Worm (Caenorhabditis elegans) whole organism, young adult: ENCODE measurements around the gene ZK813.7.
A peak's percentile ranks its signal among the peaks of the same experiment; 100 is the strongest.

ENCODE experiments used
- B0019.2 ChIP-seq: fragments of 200-800 bp; sonication (Bioruptor generic); conservative IDR thresholded peaks from 2 replicates; pipeline ENCODE4 v1.3.6; 2022; ENCODE audit warnings: missing genetic modification reagents, missing genetic modification characterization, missing compliant biosample characterization
- C06A6.2 ChIP-seq: fragments of 200-800 bp; sonication (Bioruptor generic); conservative IDR thresholded peaks from 2 replicates; pipeline ENCODE4 v1.3.6; 2022; ENCODE audit warnings: missing genetic modification characterization, missing compliant biosample characterization
- C17E4.6 ChIP-seq: fragments of 200-800 bp; sonication (Bioruptor generic); IDR thresholded peaks from 2 replicates; pipeline ENCODE4 v1.3.6; 2022; ENCODE audit warnings: missing genetic modification reagents, missing genetic modification characterization, missing compliant biosample characterization
- F57A8.1 ChIP-seq: fragments of 200-800 bp; sonication (Bioruptor generic); optimal IDR thresholded peaks from 2 replicates; lab custom pipeline; 2018; ENCODE audit warnings: mild to moderate bottlenecking, missing genetic modification characterization, moderate library complexity, missing compliant biosample characterization
- F57C9.4 ChIP-seq: sonication (generic microtip); optimal IDR thresholded peaks from 2 replicates; lab custom pipeline; 2017; ENCODE audit warnings: mild to moderate bottlenecking, missing genetic modification characterization, missing compliant biosample characterization
- Y53F4B.3 ChIP-seq: fragments of 200-800 bp; sonication (Bioruptor generic); IDR thresholded peaks from 2 replicates; pipeline ENCODE4 v1.3.6; 2022; ENCODE audit warnings: missing genetic modification reagents, missing genetic modification characterization, missing compliant biosample characterization
- Y53G8AR.9 ChIP-seq: fragments of 200-800 bp; sonication (Bioruptor generic); conservative IDR thresholded peaks from 2 replicates; pipeline ENCODE4 v1.3.6; 2022; ENCODE audit warnings: missing genetic modification reagents, missing genetic modification characterization, missing compliant biosample characterization
- Y56A3A.18 ChIP-seq: fragments of 200-800 bp; sonication (Bioruptor generic); IDR thresholded peaks from 2 replicates; pipeline ENCODE4 v1.3.6; 2022; ENCODE audit warnings: missing genetic modification reagents, missing genetic modification characterization, missing compliant biosample characterization
- Y95B8A.8 ChIP-seq: fragments of 200-800 bp; sonication (Bioruptor generic); IDR thresholded peaks from 2 replicates; pipeline ENCODE4 v1.3.6; 2022; ENCODE audit warnings: missing genetic modification reagents, missing genetic modification characterization, missing compliant biosample characterization
- aptf-2 ChIP-seq: fragments of 200-800 bp; sonication (Bioruptor generic); conservative IDR thresholded peaks from 2 replicates; pipeline ENCODE4 v1.3.6; 2022; ENCODE audit warnings: missing genetic modification reagents, missing genetic modification characterization, missing compliant biosample characterization
- ceh-91 ChIP-seq: fragments of 200-800 bp; sonication (Bioruptor generic); IDR thresholded peaks from 2 replicates; pipeline ENCODE4 v1.3.6; 2022; ENCODE audit warnings: missing genetic modification reagents, missing genetic modification characterization, missing compliant biosample characterization
- die-1 ChIP-seq: sonication (generic microtip); optimal IDR thresholded peaks from 2 replicates; lab custom pipeline; 2016; ENCODE audit warnings: missing genotype, mild to moderate bottlenecking, missing genetic modification characterization, missing compliant biosample characterization
- dpff-1 ChIP-seq: sonication (generic microtip); optimal IDR thresholded peaks from 2 replicates; lab custom pipeline; 2017; ENCODE audit warnings: mild to moderate bottlenecking, missing genetic modification characterization, missing compliant biosample characterization
- egl-44 ChIP-seq: fragments of 200-800 bp; sonication (Bioruptor generic); IDR thresholded peaks from 2 replicates; pipeline ENCODE4 v1.3.6; 2022; ENCODE audit warnings: missing genetic modification reagents, missing genetic modification characterization, missing compliant biosample characterization
- lag-1 ChIP-seq: fragments of 200-800 bp; sonication (Bioruptor generic); IDR thresholded peaks from 2 replicates; pipeline ENCODE4 v1.3.6; 2022; ENCODE audit warnings: missing genetic modification reagents, missing genetic modification characterization, missing compliant biosample characterization
- let-526 ChIP-seq: fragments of 200-800 bp; sonication (Bioruptor generic); IDR thresholded peaks from 2 replicates; pipeline ENCODE4 v1.3.6; 2022; ENCODE audit warnings: missing genetic modification reagents, missing genetic modification characterization, missing compliant biosample characterization
- lin-26 ChIP-seq: fragments of 200-800 bp; sonication (Bioruptor generic); IDR thresholded peaks from 2 replicates; pipeline ENCODE4 v1.3.6; 2022; ENCODE audit warnings: missing genetic modification reagents, missing genetic modification characterization, missing compliant biosample characterization
- lin-54 ChIP-seq: fragments of 200-800 bp; sonication (Bioruptor generic); optimal IDR thresholded peaks from 2 replicates; lab custom pipeline; 2018; ENCODE audit warnings: mild to moderate bottlenecking, missing genetic modification characterization, missing compliant biosample characterization
- lir-1 ChIP-seq: fragments of 200-800 bp; sonication (Bioruptor generic); conservative IDR thresholded peaks from 2 replicates; pipeline ENCODE4 v1.3.6; 2022; ENCODE audit warnings: missing genetic modification reagents, missing genetic modification characterization, missing compliant biosample characterization
- lsl-1 ChIP-seq: fragments of 200-800 bp; sonication (Bioruptor generic); optimal IDR thresholded peaks from 2 replicates; lab custom pipeline; 2018; ENCODE audit warnings: mild to moderate bottlenecking, missing genetic modification characterization, moderate library complexity, missing compliant biosample characterization
- lsy-27 ChIP-seq: sonication (generic microtip); optimal IDR thresholded peaks from 2 replicates; lab custom pipeline; 2017; ENCODE audit warnings: missing genetic modification characterization, mild to moderate bottlenecking, missing compliant biosample characterization, antibody characterized with exemption, missing genotype, borderline replicate concordance; ENCODE audit not compliant: insufficient read depth
- madf-3 ChIP-seq: fragments of 200-800 bp; sonication (Bioruptor generic); IDR thresholded peaks from 2 replicates; pipeline ENCODE4 v1.3.6; 2022; ENCODE audit warnings: missing genetic modification reagents, missing genetic modification characterization, missing compliant biosample characterization
- madf-6 ChIP-seq: fragments of 200-800 bp; sonication (Bioruptor generic); IDR thresholded peaks from 2 replicates; pipeline ENCODE4 v1.3.6; 2022; ENCODE audit warnings: missing genetic modification reagents, missing genetic modification characterization, missing compliant biosample characterization
- mes-4 ChIP-seq: sonication (generic microtip); optimal IDR thresholded peaks from 2 replicates; lab custom pipeline; 2016; ENCODE audit warnings: missing genotype, missing genetic modification characterization, missing compliant biosample characterization
- nhr-80 ChIP-seq: sonication (generic microtip); optimal IDR thresholded peaks from 2 replicates; lab custom pipeline; 2016; ENCODE audit warnings: missing genetic modification characterization, missing compliant biosample characterization
- pbrm-1 ChIP-seq: fragments of 200-800 bp; sonication (Bioruptor generic); IDR thresholded peaks from 2 replicates; pipeline ENCODE4 v1.3.6; 2022; ENCODE audit warnings: missing genetic modification reagents, missing genetic modification characterization, missing compliant biosample characterization
- rcor-1 ChIP-seq: fragments of 200-800 bp; sonication (Bioruptor generic); IDR thresholded peaks from 2 replicates; pipeline ENCODE4 v1.3.6; 2022; ENCODE audit warnings: missing genetic modification reagents, missing genetic modification characterization, missing compliant biosample characterization
- rpc-1 ChIP-seq, 2 experiments: fragments of 150-350 bp in 1 of 2; sonication (generic microtip) in 1 of 2; optimal IDR thresholded peaks; 2 replicates each; lab custom pipeline; 2014 to 2018; ENCODE audit warnings: missing biosample characterization in 1 of 2, missing genetic modification characterization in 1 of 2, missing genetic modification reagents in 1 of 2, missing genotype in 1 of 2
- snpc-1.1 ChIP-seq: sonication (generic microtip); optimal IDR thresholded peaks from 2 replicates; lab custom pipeline; 2017; ENCODE audit warnings: missing genetic modification characterization, mild to moderate bottlenecking, missing compliant biosample characterization, antibody characterized with exemption, moderate library complexity, missing genotype, missing genetic modification reagents; ENCODE audit not compliant: insufficient read depth
- somi-1 ChIP-seq: fragments of 200-800 bp; sonication (Bioruptor generic); optimal IDR thresholded peaks from 2 replicates; lab custom pipeline; 2018; ENCODE audit warnings: mild to moderate bottlenecking, missing genetic modification characterization, missing compliant biosample characterization
- tbp1 ChIP-seq: fragments of 200-800 bp; sonication (Bioruptor generic); optimal IDR thresholded peaks from 2 replicates; lab custom pipeline; 2018; ENCODE audit warnings: mild to moderate bottlenecking, missing genetic modification characterization, missing compliant biosample characterization
- zfh-2 ChIP-seq: fragments of 200-800 bp; sonication (Bioruptor generic); conservative IDR thresholded peaks from 2 replicates; pipeline ENCODE4 v1.3.6; 2022; ENCODE audit warnings: missing genetic modification reagents, missing genetic modification characterization, missing compliant biosample characterization
- ztf-26 ChIP-seq: sonication (generic microtip); optimal IDR thresholded peaks from 2 replicates; lab custom pipeline; 2017; ENCODE audit warnings: missing genetic modification characterization, missing compliant biosample characterization
- ztf-28 ChIP-seq: fragments of 200-800 bp; sonication (Bioruptor generic); IDR thresholded peaks from 2 replicates; pipeline ENCODE4 v1.3.6; 2022; ENCODE audit warnings: missing genetic modification reagents, missing genetic modification characterization, missing compliant biosample characterization
- ztf-3 ChIP-seq: fragments of 200-800 bp; sonication (Bioruptor generic); optimal IDR thresholded peaks from 2 replicates; lab custom pipeline; 2018; ENCODE audit warnings: mild to moderate bottlenecking, missing genetic modification characterization, missing compliant biosample characterization

Gene ZK813.7

DNA sequence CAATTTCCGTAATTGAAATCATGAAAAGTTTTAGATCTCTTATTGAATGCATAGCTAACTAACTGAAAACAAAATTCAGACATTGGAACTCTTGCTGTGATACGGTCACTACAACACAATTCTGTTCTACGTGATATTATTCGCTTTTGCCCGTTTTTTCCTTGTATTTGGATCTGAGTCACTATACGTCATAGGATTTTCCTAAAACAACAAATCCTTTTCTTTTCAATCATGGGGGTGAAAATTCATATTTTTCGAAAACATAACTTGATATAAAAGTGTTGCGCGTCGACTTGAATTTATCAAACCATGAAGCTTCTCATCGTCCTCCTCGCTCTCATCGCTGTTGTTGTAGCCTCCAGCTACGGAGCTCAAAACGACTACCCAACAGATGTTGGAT, 1.4 kb downstream of the ZK813.7 start, which contains the start of gene ZK813.1:
TSS of gene ZK813.1 (plus strand) at position 301 of the 400 bp plus-strand sequence.
- TF ChIP-seq pbrm-1: no peak
- no peak for TF ChIP-seq F57A8.1 (GFP tag; lab: Kevin White, UChicago)
- TF ChIP-seq rpc-1 (optimal IDR thresholded peaks at IDR 0.05; lab: Kevin White, UChicago): no peak
- TF ChIP-seq rpc-1 (tag; optimal IDR thresholded peaks at IDR 0.05; lab: Kevin White, UChicago): no peak
- TF ChIP-seq ztf-26 (tag; lab: Kevin White, UChicago): no peak
- no peak for TF ChIP-seq lsl-1 (GFP tag; lab: Kevin White, UChicago)
- TF ChIP-seq F57C9.4 (tag; lab: Kevin White, UChicago): no peak
- no peak for TF ChIP-seq let-526
- no peak for TF ChIP-seq Y95B8A.8
- TF ChIP-seq Y56A3A.18: no peak
- TF ChIP-seq madf-3: no peak
- no peak for TF ChIP-seq ceh-91

DNA sequence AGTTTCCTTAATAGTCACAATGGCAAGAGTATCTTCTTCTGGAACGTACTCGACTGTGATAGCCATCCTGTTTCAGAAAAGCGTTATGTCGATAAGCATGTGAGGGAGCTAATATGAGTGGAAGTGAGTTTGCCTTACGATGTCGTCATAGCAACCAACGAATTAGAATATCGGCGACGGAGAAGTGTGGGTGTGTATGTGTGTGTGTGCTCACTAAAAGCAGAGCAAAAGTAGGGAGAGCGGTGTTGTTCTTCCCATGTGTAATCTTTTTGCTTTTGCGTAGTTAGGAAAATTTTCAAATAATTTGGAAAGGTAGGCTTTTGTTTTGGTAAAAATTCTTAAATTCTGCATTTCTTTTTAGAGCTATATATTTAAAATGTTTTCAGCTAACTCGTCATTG, 6.5 kb downstream of the ZK813.7 start, which contains the start of gene ZK813.5:
TSS of gene ZK813.5 (minus strand) at position 101 of the 400 bp plus-strand sequence.
- no peak for TF ChIP-seq lsy-27 (tag; lab: Kevin White, UChicago)
- no peak for TF ChIP-seq aptf-2 (GFP tag; lab: Robert Waterston, UW)
- TF ChIP-seq C06A6.2 (GFP tag; lab: Robert Waterston, UW): no peak
- no peak for TF ChIP-seq dpff-1
- no peak for TF ChIP-seq rpc-1 (optimal IDR thresholded peaks at IDR 0.05; lab: Kevin White, UChicago)
- no peak for TF ChIP-seq rpc-1 (tag; optimal IDR thresholded peaks at IDR 0.05; lab: Kevin White, UChicago)
- TF ChIP-seq madf-6 (GFP tag; lab: Robert Waterston, UW): no peak
- no peak for TF ChIP-seq lin-26 (GFP tag; lab: Robert Waterston, UW)
- TF ChIP-seq, all 124 proteins: peak for 0

DNA sequence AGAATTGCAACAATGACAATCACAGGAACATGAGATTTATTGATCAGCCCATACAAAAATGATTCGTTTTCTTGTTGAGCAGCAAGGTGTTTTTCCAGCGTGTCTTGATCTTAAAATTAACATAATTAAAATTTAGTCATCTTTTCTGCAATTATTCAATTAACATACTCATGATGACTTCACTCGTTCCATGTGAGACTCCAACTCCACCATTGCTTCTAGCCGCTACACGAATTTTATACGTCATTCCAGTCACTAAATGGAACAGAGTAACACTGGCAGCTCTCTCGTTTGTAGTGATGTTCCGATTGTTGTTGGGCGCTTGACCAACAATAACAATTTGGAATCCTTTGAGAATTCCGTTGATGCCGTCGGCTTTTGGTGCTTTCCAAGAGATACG, 9.3 kb downstream of the ZK813.7 start:
- no peak for TF ChIP-seq nhr-80 (tag; lab: Kevin White, UChicago)
- no peak for TF ChIP-seq tbp1 (GFP tag; lab: Kevin White, UChicago)
- no peak for TF ChIP-seq rcor-1 (GFP tag; lab: Robert Waterston, UW)
- no peak for TF ChIP-seq C17E4.6
- TF ChIP-seq snpc-1.1 (tag; lab: Kevin White, UChicago): no peak
- no peak for TF ChIP-seq pbrm-1
- no peak for TF ChIP-seq egl-44 (GFP tag; lab: Robert Waterston, UW)

DNA sequence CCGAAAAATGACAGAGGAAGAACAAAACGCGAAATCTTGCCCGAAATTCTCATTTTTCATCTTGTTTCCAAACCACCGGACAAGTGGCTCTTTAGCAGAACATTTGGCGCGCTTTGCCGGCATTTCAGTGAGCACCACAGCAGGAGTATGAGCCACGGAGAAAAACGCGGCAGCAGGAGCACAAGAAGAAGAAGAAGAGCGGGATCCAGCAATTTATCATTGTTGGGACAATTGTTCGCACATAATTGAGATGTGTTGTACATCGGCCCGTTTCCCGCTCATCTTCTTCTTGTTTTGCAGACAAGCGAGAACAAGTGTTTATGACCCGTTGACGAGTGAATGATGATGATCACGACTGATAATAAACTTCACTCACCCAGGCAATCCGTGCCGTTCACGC, 10.9 kb downstream of the ZK813.7 start:
- TF ChIP-seq lag-1 (GFP tag; lab: Robert Waterston, UW): no peak
- TF ChIP-seq zfh-2 (GFP tag; lab: Robert Waterston, UW): peak; percentile 47; the same call in 1 of the 2 replicates

DNA sequence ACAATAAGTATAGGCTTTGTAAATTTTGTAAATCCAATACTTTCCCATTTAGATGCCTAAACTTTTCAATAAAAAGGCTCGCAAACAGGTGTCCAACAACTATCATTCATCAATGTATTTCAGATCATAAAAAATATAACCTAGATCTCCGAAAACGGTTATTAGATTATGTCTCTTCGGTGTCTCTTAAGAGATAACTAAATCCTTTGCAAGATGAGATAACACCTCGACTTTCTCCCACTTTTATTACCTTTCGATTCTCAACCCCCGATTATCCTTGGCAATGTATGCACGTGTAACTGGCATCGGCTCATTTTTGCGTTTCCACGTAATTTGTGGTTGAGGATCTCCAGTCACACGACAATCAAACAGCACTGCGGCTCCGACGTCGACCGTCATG, 17.5 kb downstream of the ZK813.7 start:
- TF ChIP-seq zfh-2 (GFP tag; lab: Robert Waterston, UW) (no peak), lir-1 (GFP tag; lab: Robert Waterston, UW) (no peak), ztf-3 (GFP tag; lab: Kevin White, UChicago) (no peak), Y53G8AR.9 (GFP tag; lab: Robert Waterston, UW) (no peak), die-1 (tag; lab: Kevin White, UChicago) (no peak), somi-1 (no peak), B0019.2 (no peak), ztf-28 (GFP tag; lab: Robert Waterston, UW) (no peak), Y53F4B.3 (GFP tag; lab: Robert Waterston, UW) (no peak), lin-54 (no peak), mes-4 (no peak)
- TF ChIP-seq, all 124 proteins: peak for 0
